Fruit fly (Drosophila melanogaster) whole organism, adult: Measurements from ENCODE around the gene CG46463.
A peak's percentile ranks its signal among the peaks of the same experiment; 100 is the strongest.

ENCODE experiments used
- bab1 ChIP-seq: fragments of 200-800 bp; sonication (Bioruptor generic); optimal IDR thresholded peaks from 3 replicates; lab custom pipeline; 2019; ENCODE audit warnings: missing biosample characterization, mild to moderate bottlenecking, missing genetic modification characterization, moderate library complexity
- kay ChIP-seq: fragments of 200-800 bp; sonication (Bioruptor generic); peaks from one replicate; lab custom pipeline; 2016; ENCODE audit warnings: missing biosample characterization, missing genetic modification characterization, borderline replicate concordance
- pad ChIP-seq: fragments of 200-800 bp; sonication (Bioruptor generic); optimal IDR thresholded peaks from 3 replicates; lab custom pipeline; 2017; ENCODE audit warnings: missing biosample characterization, missing genetic modification characterization, mild to moderate bottlenecking, moderate library complexity, missing genetic modification reagents

DNA sequence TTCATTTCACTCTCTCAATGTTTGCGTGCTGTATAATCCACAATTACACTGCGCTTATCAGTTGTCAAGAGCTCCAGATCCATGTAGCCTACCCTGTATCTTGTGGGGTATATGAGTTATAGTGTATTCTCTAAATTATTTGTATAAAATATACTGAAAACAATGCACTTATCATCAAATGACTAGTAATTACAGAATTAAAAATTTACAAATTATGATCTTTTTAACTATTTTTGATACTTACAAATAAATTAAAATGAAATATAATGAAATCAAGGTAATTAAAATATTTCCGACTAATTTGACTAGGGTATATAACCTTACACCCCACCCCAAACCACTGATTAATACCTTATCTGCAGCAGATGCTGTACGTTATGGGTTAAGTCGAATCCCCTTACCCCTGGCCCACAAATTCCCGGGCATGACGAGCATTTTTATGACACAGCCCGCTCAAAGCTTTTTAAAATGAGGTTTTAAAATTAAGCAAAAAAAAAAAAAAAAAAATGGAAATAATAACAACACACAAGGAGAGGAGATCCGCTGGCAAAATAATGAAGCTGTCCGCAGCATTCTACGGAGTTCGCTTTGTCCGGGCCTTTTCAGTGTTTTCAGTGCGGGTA is 24.1 kb downstream of the CG46463 start:
- TF ChIP-seq kay (GFP tag; lab: Kevin White, UChicago) (peak; percentile 58), bab1 (GFP tag; lab: Kevin White, UChicago) (no peak), pad (GFP tag; lab: Kevin White, UChicago) (no peak)
